Fruit fly (Drosophila melanogaster) whole organism, embryonic: ENCODE results near the gene AstC-R1.

Experiments used
- Awh ChIP-seq: fragments of 200-800 bp; sonication (Bioruptor generic); IDR thresholded peaks from 2 replicates; pipeline ENCODE4, ENCODE4 v1.3.6; 2022; ENCODE audit warnings: missing biosample characterization, missing genetic modification characterization
- CG10321 ChIP-seq: fragments of 200-800 bp; sonication (Bioruptor generic); IDR thresholded peaks from 2 replicates; pipeline ENCODE4 v1.3.6; 2022; ENCODE audit warnings: missing biosample characterization, missing genetic modification characterization
- CG11456 ChIP-seq: fragments of 200-800 bp; sonication (Bioruptor generic); IDR thresholded peaks from 3 replicates; pipeline ENCODE4 v1.3.6; 2022; ENCODE audit warnings: missing biosample characterization, missing genetic modification characterization
- CG12104 ChIP-seq: fragments of 200-800 bp; sonication (Bioruptor generic); optimal IDR thresholded peaks from 3 replicates; lab custom pipeline; 2016; ENCODE audit warnings: missing biosample characterization, missing genetic modification characterization
- CG12236 ChIP-seq: fragments of 200-800 bp; sonication (Bioruptor generic); optimal IDR thresholded peaks from 2 replicates; lab custom pipeline; 2016; ENCODE audit warnings: missing biosample characterization, missing genetic modification characterization
- CG13296 ChIP-seq: fragments of 200-800 bp; sonication (Bioruptor generic); optimal IDR thresholded peaks from 3 replicates; lab custom pipeline; 2018; ENCODE audit warnings: missing biosample characterization, mild to moderate bottlenecking, missing genetic modification characterization
- CG13424 ChIP-seq: fragments of 200-800 bp; sonication (Bioruptor generic); optimal IDR thresholded peaks from 2 replicates; lab custom pipeline; 2019; ENCODE audit warnings: missing biosample characterization, mild to moderate bottlenecking, missing genetic modification characterization, moderate library complexity
- CG15514 ChIP-seq: fragments of 200-800 bp; sonication (Bioruptor generic); optimal IDR thresholded peaks from 3 replicates; lab custom pipeline; 2017; ENCODE audit warnings: missing biosample characterization, missing genetic modification characterization, mild to moderate bottlenecking, moderate library complexity, missing genetic modification reagents
- CG15696 ChIP-seq: fragments of 200-800 bp; sonication (Bioruptor generic); optimal IDR thresholded peaks from 2 replicates; lab custom pipeline; 2019; ENCODE audit warnings: missing biosample characterization, mild to moderate bottlenecking, missing genetic modification characterization, moderate library complexity
- CG1603 ChIP-seq: fragments of 200-800 bp; sonication (Bioruptor generic); optimal IDR thresholded peaks from 2 replicates; lab custom pipeline; 2019; ENCODE audit warnings: missing biosample characterization, mild to moderate bottlenecking, missing genetic modification characterization, moderate library complexity
- CG16863 ChIP-seq: fragments of 200-800 bp; sonication (Bioruptor generic); optimal IDR thresholded peaks from 3 replicates; lab custom pipeline; 2016; ENCODE audit warnings: missing biosample characterization, missing genetic modification characterization
- CG17612 ChIP-seq: fragments of 200-800 bp; sonication (Bioruptor generic); IDR thresholded peaks from 2 replicates; pipeline ENCODE4 v1.3.6; 2022; ENCODE audit warnings: missing biosample characterization, missing genetic modification characterization
- CG17829 ChIP-seq: fragments of 200-800 bp; optimal IDR thresholded peaks from 2 replicates; lab custom pipeline; 2019; ENCODE audit warnings: missing biosample characterization, mild to moderate bottlenecking, missing genetic modification characterization, moderate library complexity
- CG1832 ChIP-seq: fragments of 200-800 bp; sonication (Bioruptor generic); optimal IDR thresholded peaks from 2 replicates; lab custom pipeline; 2017; ENCODE audit warnings: missing biosample characterization, mild to moderate bottlenecking, missing genetic modification characterization, inconsistent platforms
- CG18599 ChIP-seq: fragments of 200-800 bp; sonication (Bioruptor generic); optimal IDR thresholded peaks from 3 replicates; lab custom pipeline; 2017; ENCODE audit warnings: missing biosample characterization, missing genetic modification characterization, mild to moderate bottlenecking, moderate library complexity, missing genetic modification reagents
- CG3065 ChIP-seq: fragments of 200-800 bp; sonication (Bioruptor generic); optimal IDR thresholded peaks from 2 replicates; lab custom pipeline; 2016; ENCODE audit warnings: missing biosample characterization, missing genetic modification characterization
- CG34422 ChIP-seq: fragments of 200-800 bp; sonication (Bioruptor generic); IDR thresholded peaks from 3 replicates; pipeline ENCODE4 v1.3.6; 2022; ENCODE audit warnings: missing biosample characterization, missing genetic modification characterization
- CG4707 ChIP-seq: fragments of 200-800 bp; sonication (Bioruptor generic); optimal IDR thresholded peaks from 2 replicates; lab custom pipeline; 2018; ENCODE audit warnings: missing biosample characterization, mild to moderate bottlenecking, missing genetic modification characterization, moderate library complexity
- CG5953 ChIP-seq: fragments of 200-800 bp; sonication (Bioruptor generic); IDR thresholded peaks from 2 replicates; pipeline ENCODE4 v1.3.6; 2022; ENCODE audit warnings: missing biosample characterization, missing genetic modification characterization
- CG6175 ChIP-seq: fragments of 200-800 bp; sonication (Bioruptor generic); IDR thresholded peaks from 3 replicates; pipeline ENCODE4 v1.3.6; 2022; ENCODE audit warnings: missing biosample characterization, missing genetic modification characterization
- CG6254 ChIP-seq: fragments of 200-800 bp; sonication (Bioruptor generic); optimal IDR thresholded peaks from 3 replicates; lab custom pipeline; 2017; ENCODE audit warnings: mild to moderate bottlenecking, missing biosample characterization, missing genetic modification reagents, missing genetic modification characterization
- CG7556 ChIP-seq: fragments of 200-800 bp; sonication (Bioruptor generic); optimal IDR thresholded peaks from 2 replicates; lab custom pipeline; 2017; ENCODE audit warnings: missing biosample characterization, mild to moderate bottlenecking, missing genetic modification characterization
- CG8089 ChIP-seq: fragments of 200-800 bp; sonication (Bioruptor generic); optimal IDR thresholded peaks from 3 replicates; lab custom pipeline; 2016; ENCODE audit warnings: missing biosample characterization, missing genetic modification characterization
- CG8924 ChIP-seq: fragments of 200-800 bp; optimal IDR thresholded peaks from 3 replicates; lab custom pipeline; 2019; ENCODE audit warnings: missing biosample characterization, mild to moderate bottlenecking, missing genetic modification characterization, moderate library complexity
- CG9817 ChIP-seq: fragments of 200-800 bp; sonication (Bioruptor generic); optimal IDR thresholded peaks from 2 replicates; lab custom pipeline; 2018; ENCODE audit warnings: missing biosample characterization, mild to moderate bottlenecking, missing genetic modification characterization, moderate library complexity
- Dek ChIP-seq: fragments of 200-800 bp; sonication (Bioruptor generic); optimal IDR thresholded peaks from 3 replicates; lab custom pipeline; 2019; ENCODE audit warnings: missing biosample characterization, mild to moderate bottlenecking, missing genetic modification characterization, moderate library complexity
- Doc3 ChIP-seq: fragments of 200-800 bp; sonication (Bioruptor generic); IDR thresholded peaks from 3 replicates; pipeline ENCODE4 v1.3.6; 2022; ENCODE audit warnings: missing biosample characterization, missing genetic modification characterization; ENCODE audit not compliant: partially characterized antibody
- GATAe ChIP-seq: fragments of 200-800 bp; sonication (Bioruptor generic); conservative IDR thresholded peaks from 2 replicates; pipeline ENCODE4 v1.3.6; 2022; ENCODE audit warnings: missing biosample characterization, missing genetic modification characterization
- Hsf ChIP-seq: fragments of 200-800 bp; sonication (Bioruptor generic); optimal IDR thresholded peaks from 3 replicates; lab custom pipeline; 2016; ENCODE audit warnings: missing biosample characterization, missing genetic modification characterization
- Lim3 ChIP-seq: fragments of 200-800 bp; sonication (Bioruptor generic); IDR thresholded peaks from 2 replicates; pipeline ENCODE4 v1.3.6; 2022; ENCODE audit warnings: missing biosample characterization, missing genetic modification characterization
- MTF-1 ChIP-seq: fragments of 200-800 bp; sonication (Bioruptor generic); optimal IDR thresholded peaks from 2 replicates; lab custom pipeline; 2018; ENCODE audit warnings: missing biosample characterization, mild to moderate bottlenecking, missing genetic modification characterization, borderline replicate concordance
- Med ChIP-seq: fragments of 200-800 bp; sonication (Bioruptor generic); peaks from one replicate; lab custom pipeline; 2016; ENCODE audit warnings: missing biosample characterization, missing genetic modification characterization, mild to moderate bottlenecking, inconsistent platforms, moderate library complexity
- NC2β ChIP-seq: fragments of 200-800 bp; sonication (Bioruptor generic); optimal IDR thresholded peaks from 2 replicates; lab custom pipeline; 2016; ENCODE audit warnings: missing biosample characterization, missing genetic modification characterization
- Nf-YC ChIP-seq: fragments of 200-800 bp; optimal IDR thresholded peaks from 3 replicates; lab custom pipeline; 2019; ENCODE audit warnings: missing biosample characterization, mild to moderate bottlenecking, missing genetic modification characterization, moderate library complexity
- Oli ChIP-seq: fragments of 200-800 bp; sonication (Bioruptor generic); optimal IDR thresholded peaks from 2 replicates; lab custom pipeline; 2018; ENCODE audit warnings: missing biosample characterization, mild to moderate bottlenecking, missing genetic modification characterization, moderate library complexity
- Spps ChIP-seq: fragments of 200-800 bp; sonication (Bioruptor generic); optimal IDR thresholded peaks from 2 replicates; lab custom pipeline; 2018; ENCODE audit warnings: missing biosample characterization, mild to moderate bottlenecking, missing genetic modification characterization
- Ssrp ChIP-seq: fragments of 200-800 bp; sonication (Bioruptor generic); optimal IDR thresholded peaks from 2 replicates; lab custom pipeline; 2018; ENCODE audit warnings: missing biosample characterization, mild to moderate bottlenecking, missing genetic modification characterization, moderate library complexity
- Trl ChIP-seq, 3 experiments: fragments of >200 bp in 2 of 3; fragments of 200-800 bp in 1 of 3; sonication (Bioruptor generic) in 1 of 3; optimal IDR thresholded peaks; 2 replicates in 1 of 3; 3 replicates in 2 of 3; lab custom pipeline; 2016 to 2017; ENCODE audit warnings: missing biosample characterization in 1 of 3, missing genetic modification characterization in 1 of 3
- ara ChIP-seq: fragments of 200-800 bp; sonication (Bioruptor generic); IDR thresholded peaks from 2 replicates; pipeline ENCODE4 v1.3.6; 2022; ENCODE audit warnings: missing biosample characterization, missing genetic modification characterization
- corto ChIP-seq: fragments of 200-800 bp; sonication (Bioruptor generic); optimal IDR thresholded peaks from 2 replicates; lab custom pipeline; 2016; ENCODE audit warnings: missing biosample characterization, mild to moderate bottlenecking, missing genetic modification characterization, moderate library complexity
- dysf ChIP-seq: fragments of 200-800 bp; sonication (Bioruptor generic); IDR thresholded peaks from 3 replicates; pipeline ENCODE4 v1.3.6; 2022; ENCODE audit warnings: missing biosample characterization, missing genetic modification characterization
- eyg ChIP-seq: fragments of 200-800 bp; sonication (Bioruptor generic); optimal IDR thresholded peaks from 3 replicates; lab custom pipeline; 2016; ENCODE audit warnings: missing biosample characterization, missing genetic modification characterization
- fru ChIP-seq: fragments of >200 bp; optimal IDR thresholded peaks from 2 replicates; lab custom pipeline; 2017
- gt ChIP-seq: fragments of 200-800 bp; sonication (Bioruptor generic); IDR thresholded peaks from 2 replicates; pipeline ENCODE4 v1.3.6; 2022; ENCODE audit warnings: missing biosample characterization, missing genetic modification characterization
- insv ChIP-seq, 2 experiments: fragments of 200-800 bp; sonication (Bioruptor generic); optimal IDR thresholded peaks; 3 replicates each; lab custom pipeline; 2016 to 2018; ENCODE audit warnings: missing biosample characterization in 2 of 2, missing genetic modification characterization in 2 of 2
- maf-S ChIP-seq: fragments of 200-800 bp; sonication (Bioruptor generic); optimal IDR thresholded peaks from 2 replicates; lab custom pipeline; 2016; ENCODE audit warnings: missing biosample characterization, missing genetic modification characterization
- pb ChIP-seq: fragments of 200-800 bp; sonication (Bioruptor generic); optimal IDR thresholded peaks from 3 replicates; lab custom pipeline; 2016; ENCODE audit warnings: missing biosample characterization, missing genetic modification characterization
- pum ChIP-seq: fragments of 200-800 bp; sonication (Bioruptor generic); optimal IDR thresholded peaks from 2 replicates; lab custom pipeline; 2016; ENCODE audit warnings: missing biosample characterization, missing genetic modification characterization
- pzg ChIP-seq: fragments of 200-800 bp; sonication (Bioruptor generic); optimal IDR thresholded peaks from 3 replicates; lab custom pipeline; 2018; ENCODE audit warnings: missing biosample characterization, mild to moderate bottlenecking, missing genetic modification characterization, moderate library complexity
- shn ChIP-seq: fragments of 200-800 bp; sonication (Bioruptor generic); optimal IDR thresholded peaks from 3 replicates; lab custom pipeline; 2016; ENCODE audit warnings: missing biosample characterization, missing genetic modification characterization
- tup ChIP-seq: fragments of 200-800 bp; sonication (Bioruptor generic); optimal IDR thresholded peaks from 2 replicates; lab custom pipeline; 2016; ENCODE audit warnings: missing biosample characterization, mild to moderate bottlenecking, missing genetic modification characterization, moderate library complexity

The AstC-R1 gene

DNA sequence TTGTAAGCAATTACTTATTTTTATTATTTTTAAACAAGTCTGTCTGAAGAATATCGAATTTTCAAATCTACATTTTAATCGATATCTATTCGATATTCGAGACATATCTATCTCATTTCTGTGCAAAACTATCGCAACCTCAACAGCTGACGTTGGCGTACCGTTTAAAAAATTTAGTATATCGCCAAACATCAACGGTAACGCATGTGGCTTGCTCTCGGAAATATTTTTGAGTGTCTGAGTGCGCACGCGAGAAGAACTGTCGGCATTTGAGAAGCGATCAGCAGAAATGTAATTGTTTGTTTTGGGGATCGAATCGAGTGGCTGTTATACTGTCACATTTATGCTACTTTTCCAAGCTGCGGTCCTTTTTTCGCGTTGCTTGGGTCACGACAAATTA lies 65.7 kb downstream of the AstC-R1 start, which contains the start of gene MYPT-75D (continued):
- no peak for TF ChIP-seq tup (GFP tag; lab: Kevin White, UChicago)
- TF ChIP-seq GATAe (GFP tag; lab: Robert Waterston, UW) = no peak
- TF ChIP-seq CG5953 = no peak
- TF ChIP-seq CG10321 (GFP tag; lab: Robert Waterston, UW) = no peak
- TF ChIP-seq CG1832 (GFP tag; lab: Kevin White, UChicago) = no peak
- peak; percentile 78 for TF ChIP-seq CG1603 (tag; lab: Kevin White, UChicago)
- TF ChIP-seq CG34422 = peak; percentile 78; the same call in 1 of the 3 replicates
- no peak for TF ChIP-seq CG11456 (GFP tag; lab: Robert Waterston, UW)
- peak; percentile 25 for TF ChIP-seq CG12236 (GFP tag; lab: Kevin White, UChicago)
- TF ChIP-seq eyg (GFP tag; lab: Kevin White, UChicago) = peak; percentile 10
- no peak for TF ChIP-seq Dek (tag; lab: Kevin White, UChicago)
- TF ChIP-seq NC2β = no peak
- no peak for TF ChIP-seq CG7556
- TF ChIP-seq pzg = peak; percentile 76
- TF ChIP-seq CG8924 (tag; lab: Kevin White, UChicago) = peak; percentile 56
- TF ChIP-seq CG15696 (tag; lab: Kevin White, UChicago) = no peak
- no peak for TF ChIP-seq Oli (tag; lab: Kevin White, UChicago)
- TF ChIP-seq pb (GFP tag; lab: Kevin White, UChicago) = no peak
- TF ChIP-seq CG13424 = peak; percentile 11
- TF ChIP-seq Med (GFP tag; lab: Kevin White, UChicago) = peak; percentile 93
- no peak for TF ChIP-seq CG9817 (tag; lab: Kevin White, UChicago)
- peak; percentile 35 for TF ChIP-seq CG4707 (GFP tag; lab: Kevin White, UChicago)
- no peak for TF ChIP-seq CG18599
- no peak; the same call in 1 of the 2 replicates for TF ChIP-seq Awh (GFP tag; lab: Robert Waterston, UW)
- TF ChIP-seq CG6254 = no peak
- peak; percentile 43 for TF ChIP-seq CG13296 (GFP tag; lab: Kevin White, UChicago)
- TF ChIP-seq CG6175 (GFP tag; lab: Robert Waterston, UW) = no peak
- no peak for TF ChIP-seq Ssrp (tag; lab: Kevin White, UChicago)
- peak; percentile 20 for TF ChIP-seq Nf-YC (tag; lab: Kevin White, UChicago)
- TF ChIP-seq Spps (tag; lab: Kevin White, UChicago) = no peak
- TF ChIP-seq maf-S = no peak
- TF ChIP-seq MTF-1 (GFP tag; lab: Kevin White, UChicago) = peak; percentile 30
- no peak for TF ChIP-seq Lim3
- no peak for TF ChIP-seq CG3065
- TF ChIP-seq CG8089 (GFP tag; lab: Kevin White, UChicago) = peak; percentile 12
- no peak for TF ChIP-seq shn (GFP tag; lab: Kevin White, UChicago)
- TF ChIP-seq corto (GFP tag; lab: Kevin White, UChicago) = no peak
- peak; percentile 92 for TF ChIP-seq Doc3 (GFP tag; lab: Robert Waterston, UW)
- TF ChIP-seq fru (lab: Kevin White, UChicago) = no peak
- TF ChIP-seq CG17829 (tag; lab: Kevin White, UChicago) = peak; percentile 85
- no peak for TF ChIP-seq CG12104 (GFP tag; lab: Kevin White, UChicago)
- peak; percentile 7 for TF ChIP-seq CG15514 (GFP tag; lab: Kevin White, UChicago)
- TF ChIP-seq Trl (optimal IDR thresholded peaks at IDR 0.05; lab: Kevin White, UChicago) = no peak
- TF ChIP-seq Trl (GFP tag; optimal IDR thresholded peaks at IDR 0.05; lab: Kevin White, UChicago) = peak; percentile 51
- TF ChIP-seq gt (GFP tag; lab: Robert Waterston, UW) = no peak
- TF ChIP-seq CG16863 (GFP tag; lab: Kevin White, UChicago) = peak; percentile 17
- peak in 1 of 2 experiments; percentile 42 for TF ChIP-seq insv (GFP tag; optimal IDR thresholded peaks at IDR 0.05; lab: Kevin White, UChicago)
- no peak for TF ChIP-seq Hsf (GFP tag; lab: Kevin White, UChicago)
- TF ChIP-seq dysf (GFP tag; lab: Robert Waterston, UW) = no peak
- TF ChIP-seq ara (GFP tag; lab: Robert Waterston, UW) = no peak
- TF ChIP-seq CG17612 = no peak
- no peak for TF ChIP-seq pum
